Fruit fly (Drosophila melanogaster) whole organism, adult: ENCODE results near the gene dsd.

Source experiments
- CG12768 ChIP-seq: fragments of 200-800 bp; sonication (Bioruptor generic); optimal IDR thresholded peaks from 2 replicates; lab custom pipeline; 2017; ENCODE audit warnings: missing biosample characterization, missing genetic modification characterization, mild to moderate bottlenecking, moderate library complexity, missing genetic modification reagents
- CG1620 ChIP-seq: fragments of 200-800 bp; sonication (Bioruptor generic); optimal IDR thresholded peaks from 2 replicates; lab custom pipeline; 2016; ENCODE audit warnings: missing biosample characterization, missing genetic modification characterization
- cnc ChIP-seq, 2 experiments: fragments of >200 bp; optimal IDR thresholded peaks; 2 replicates each; lab custom pipeline; 2017

- TF ChIP-seq CG12768 (peak; percentile 76), cnc (optimal IDR thresholded peaks at IDR 0.05; lab: Kevin White, UChicago) (no peak), CG1620 (GFP tag; lab: Kevin White, UChicago) (no peak)
Measured at dm6 chr3R:27604636-27605443, 2.4 kb downstream of the dsd start.
